Fruit fly (Drosophila melanogaster) whole organism, embryonic: ENCODE data around the gene CG14221.
A peak's percentile ranks its signal among the peaks of the same experiment; 100 is the strongest.

Experiments used
- BEAF-32 ChIP-seq: fragments of 200-800 bp; sonication (Bioruptor generic); optimal IDR thresholded peaks from 3 replicates; lab custom pipeline; 2017; ENCODE audit warnings: missing biosample characterization, missing genetic modification characterization, mild to moderate bottlenecking, moderate library complexity, missing genetic modification reagents
- Bgb ChIP-seq: fragments of 200-800 bp; sonication (Bioruptor generic); IDR thresholded peaks from 2 replicates; pipeline ENCODE4 v1.3.6; 2022; ENCODE audit warnings: missing biosample characterization, missing genetic modification characterization; ENCODE audit not compliant: partially characterized antibody
- CG10565 ChIP-seq: fragments of 200-800 bp; sonication (Bioruptor generic); optimal IDR thresholded peaks from 3 replicates; lab custom pipeline; 2016; ENCODE audit warnings: missing biosample characterization, mild to moderate bottlenecking, missing genetic modification characterization
- CG12104 ChIP-seq: fragments of 200-800 bp; sonication (Bioruptor generic); optimal IDR thresholded peaks from 3 replicates; lab custom pipeline; 2016; ENCODE audit warnings: missing biosample characterization, missing genetic modification characterization
- CG12659 ChIP-seq: fragments of 200-800 bp; sonication (Bioruptor generic); optimal IDR thresholded peaks from 3 replicates; lab custom pipeline; 2017; ENCODE audit warnings: mild to moderate bottlenecking, missing biosample characterization, missing genetic modification reagents, missing genetic modification characterization
- CG13287 ChIP-seq: fragments of 200-800 bp; sonication (Bioruptor generic); IDR thresholded peaks from 2 replicates; pipeline ENCODE4 v1.3.6; 2022; ENCODE audit warnings: missing biosample characterization, missing genetic modification characterization; ENCODE audit not compliant: partially characterized antibody
- CG14710 ChIP-seq: fragments of 200-800 bp; sonication (Bioruptor generic); optimal IDR thresholded peaks from 3 replicates; lab custom pipeline; 2019; ENCODE audit warnings: missing biosample characterization, mild to moderate bottlenecking, missing genetic modification characterization, moderate library complexity
- CG16813 ChIP-seq: fragments of 200-800 bp; sonication (Bioruptor generic); IDR thresholded peaks from 3 replicates; pipeline ENCODE4 v1.3.6; 2022; ENCODE audit warnings: missing biosample characterization, missing genetic modification characterization; ENCODE audit not compliant: partially characterized antibody
- CG2116 ChIP-seq: fragments of 200-800 bp; sonication (Bioruptor generic); optimal IDR thresholded peaks from 3 replicates; lab custom pipeline; 2018; ENCODE audit warnings: missing biosample characterization, mild to moderate bottlenecking, missing genetic modification characterization
- CG2129 ChIP-seq: fragments of 200-800 bp; sonication (Bioruptor generic); IDR thresholded peaks from 2 replicates; pipeline ENCODE4 v1.3.6; 2022; ENCODE audit warnings: missing biosample characterization, missing genetic modification characterization; ENCODE audit not compliant: partially characterized antibody
- CG30431 ChIP-seq: fragments of 200-800 bp; sonication (Bioruptor generic); optimal IDR thresholded peaks from 2 replicates; lab custom pipeline; 2017; ENCODE audit warnings: missing biosample characterization, missing genetic modification characterization
- CG34376 ChIP-seq: fragments of 200-800 bp; sonication (Bioruptor generic); optimal IDR thresholded peaks from 2 replicates; lab custom pipeline; 2018; ENCODE audit warnings: missing biosample characterization, mild to moderate bottlenecking, missing genetic modification characterization
- CG42726 ChIP-seq: fragments of 200-800 bp; sonication (Bioruptor generic); IDR thresholded peaks from 2 replicates; pipeline ENCODE4 v1.3.6; 2022; ENCODE audit warnings: missing biosample characterization, missing genetic modification characterization; ENCODE audit not compliant: partially characterized antibody
- CG6791 ChIP-seq: fragments of 200-800 bp; sonication (Bioruptor generic); IDR thresholded peaks from 3 replicates; pipeline ENCODE4 v1.3.6; 2022; ENCODE audit warnings: missing biosample characterization, missing genetic modification characterization; ENCODE audit not compliant: partially characterized antibody
- CG7357 ChIP-seq: fragments of 200-800 bp; sonication (Bioruptor generic); IDR thresholded peaks from 3 replicates; pipeline ENCODE4 v1.3.6; 2022; ENCODE audit warnings: missing biosample characterization, missing genetic modification characterization
- CG7963 ChIP-seq: fragments of 200-800 bp; sonication (Bioruptor generic); IDR thresholded peaks from 3 replicates; pipeline ENCODE4 v1.3.6; 2022; ENCODE audit warnings: missing biosample characterization, missing genetic modification characterization; ENCODE audit not compliant: partially characterized antibody
- CG9727 ChIP-seq: fragments of 200-800 bp; sonication (Bioruptor generic); optimal IDR thresholded peaks from 3 replicates; lab custom pipeline; 2017; ENCODE audit warnings: missing biosample characterization, mild to moderate bottlenecking, missing genetic modification characterization
- Dref ChIP-seq: fragments of 200-800 bp; sonication (Bioruptor generic); IDR thresholded peaks from 2 replicates; pipeline ENCODE4 v1.3.6; 2022; ENCODE audit warnings: missing biosample characterization, missing genetic modification characterization
- Ets97D ChIP-seq: fragments of 200-800 bp; sonication (Bioruptor generic); optimal IDR thresholded peaks from 3 replicates; lab custom pipeline; 2016; ENCODE audit warnings: missing biosample characterization, missing genetic modification characterization
- MESR4 ChIP-seq: fragments of 200-800 bp; sonication (Bioruptor generic); optimal IDR thresholded peaks from 2 replicates; lab custom pipeline; 2018; ENCODE audit warnings: missing biosample characterization, mild to moderate bottlenecking, missing genetic modification characterization, moderate library complexity
- Myb ChIP-seq: fragments of 200-800 bp; sonication (Bioruptor generic); optimal IDR thresholded peaks from 2 replicates; lab custom pipeline; 2016; ENCODE audit warnings: missing biosample characterization, missing genetic modification characterization
- NFAT ChIP-seq: fragments of 200-800 bp; sonication (Bioruptor generic); IDR thresholded peaks from 2 replicates; pipeline ENCODE4 v1.3.6; 2022; ENCODE audit warnings: missing biosample characterization, missing genetic modification characterization
- NK7.1 ChIP-seq: fragments of 200-800 bp; sonication (Bioruptor generic); optimal IDR thresholded peaks from 3 replicates; lab custom pipeline; 2016; ENCODE audit warnings: missing biosample characterization, missing genetic modification characterization
- Pdp1 ChIP-seq, 2 experiments: fragments of 200-800 bp; sonication (Bioruptor generic); optimal IDR thresholded peaks; 3 replicates each; lab custom pipeline; 2016; ENCODE audit warnings: missing biosample characterization in 2 of 2, missing genetic modification characterization in 2 of 2, mild to moderate bottlenecking in 1 of 2, moderate library complexity in 1 of 2
- Taf1 ChIP-seq: fragments of 200-800 bp; sonication (Bioruptor generic); IDR thresholded peaks from 2 replicates; pipeline ENCODE4 v1.3.6; 2022; ENCODE audit warnings: missing biosample characterization, missing genetic modification characterization
- amos ChIP-seq: fragments of 200-800 bp; sonication (Bioruptor generic); IDR thresholded peaks from 2 replicates; pipeline ENCODE4 v1.3.6; 2022; ENCODE audit warnings: missing biosample characterization, missing genetic modification characterization; ENCODE audit not compliant: partially characterized antibody
- ato ChIP-seq: fragments of 200-800 bp; sonication (Bioruptor generic); IDR thresholded peaks from 2 replicates; pipeline ENCODE4 v1.3.6; 2022; ENCODE audit warnings: missing biosample characterization, missing genetic modification characterization; ENCODE audit not compliant: partially characterized antibody
- bbx ChIP-seq: fragments of 200-800 bp; sonication (Bioruptor generic); IDR thresholded peaks from 2 replicates; pipeline ENCODE4 v1.3.6; 2022; ENCODE audit warnings: missing biosample characterization, missing genetic modification characterization; ENCODE audit not compliant: partially characterized antibody
- chinmo ChIP-seq: fragments of 200-800 bp; sonication (Bioruptor generic); IDR thresholded peaks from 4 replicates; pipeline ENCODE4 v1.3.6; 2022; ENCODE audit warnings: missing biosample characterization, missing genetic modification characterization; ENCODE audit not compliant: partially characterized antibody
- chm ChIP-seq: fragments of 200-800 bp; sonication (Bioruptor generic); IDR thresholded peaks from 2 replicates; pipeline ENCODE4 v1.3.6; 2022; ENCODE audit warnings: missing biosample characterization, missing genetic modification characterization
- croc ChIP-seq: fragments of 200-800 bp; sonication (Bioruptor generic); conservative IDR thresholded peaks from 3 replicates; pipeline ENCODE4 v1.3.6; 2022; ENCODE audit warnings: missing biosample characterization, missing genetic modification characterization
- ftz-f1 ChIP-seq: fragments of 200-800 bp; sonication (Bioruptor generic); optimal IDR thresholded peaks from 2 replicates; lab custom pipeline; 2016; ENCODE audit warnings: missing biosample characterization, missing genetic modification characterization
- hbn ChIP-seq: fragments of 200-800 bp; sonication (Bioruptor generic); IDR thresholded peaks from 2 replicates; pipeline ENCODE4 v1.3.6; 2022; ENCODE audit warnings: missing biosample characterization, missing genetic modification characterization; ENCODE audit not compliant: partially characterized antibody
- her ChIP-seq: fragments of 200-800 bp; sonication (Bioruptor generic); optimal IDR thresholded peaks from 2 replicates; lab custom pipeline; 2016; ENCODE audit warnings: missing biosample characterization, missing genetic modification characterization
- inv ChIP-seq: fragments of 200-800 bp; sonication (Bioruptor generic); IDR thresholded peaks from 2 replicates; pipeline ENCODE4 v1.3.6; 2022; ENCODE audit warnings: missing biosample characterization, missing genetic modification characterization; ENCODE audit not compliant: partially characterized antibody
- knrl ChIP-seq: fragments of 200-800 bp; sonication (Bioruptor generic); IDR thresholded peaks from 3 replicates; pipeline ENCODE4 v1.3.6; 2022; ENCODE audit warnings: missing biosample characterization, missing genetic modification characterization; ENCODE audit not compliant: partially characterized antibody
- mld ChIP-seq: fragments of 200-800 bp; sonication (Bioruptor generic); IDR thresholded peaks from 3 replicates; pipeline ENCODE4 v1.3.6; 2022; ENCODE audit warnings: missing biosample characterization, missing genetic modification characterization; ENCODE audit not compliant: partially characterized antibody
- pfk ChIP-seq: fragments of 200-800 bp; sonication (Bioruptor generic); optimal IDR thresholded peaks from 2 replicates; lab custom pipeline; 2018; ENCODE audit warnings: missing biosample characterization, mild to moderate bottlenecking, missing genetic modification characterization, moderate library complexity
- pzg ChIP-seq: fragments of 200-800 bp; sonication (Bioruptor generic); optimal IDR thresholded peaks from 3 replicates; lab custom pipeline; 2018; ENCODE audit warnings: missing biosample characterization, mild to moderate bottlenecking, missing genetic modification characterization, moderate library complexity
- sc ChIP-seq, 3 experiments: fragments of >200 bp in 2 of 3; fragments of 200-800 bp in 1 of 3; sonication (Bioruptor generic) in 1 of 3; optimal IDR thresholded peaks; 2 replicates in 2 of 3; 3 replicates in 1 of 3; lab custom pipeline; 2017; ENCODE audit warnings: mild to moderate bottlenecking in 1 of 3, missing biosample characterization in 1 of 3, missing genetic modification characterization in 1 of 3, missing genetic modification reagents in 1 of 3
- scrt ChIP-seq: fragments of 200-800 bp; sonication (Bioruptor generic); optimal IDR thresholded peaks from 2 replicates; lab custom pipeline; 2018; ENCODE audit warnings: missing biosample characterization, mild to moderate bottlenecking, missing genetic modification characterization, moderate library complexity
- sna ChIP-seq: fragments of 200-800 bp; sonication (Bioruptor generic); IDR thresholded peaks from 2 replicates; pipeline ENCODE4 v1.3.6; 2022; ENCODE audit warnings: missing biosample characterization, missing genetic modification characterization; ENCODE audit not compliant: partially characterized antibody
- ssp ChIP-seq: fragments of 200-800 bp; sonication (Bioruptor generic); IDR thresholded peaks from 2 replicates; pipeline ENCODE4 v1.3.6; 2022; ENCODE audit warnings: missing biosample characterization, missing genetic modification characterization
- stwl ChIP-seq: fragments of 200-800 bp; sonication (Bioruptor generic); optimal IDR thresholded peaks from 3 replicates; lab custom pipeline; 2018; ENCODE audit warnings: missing biosample characterization, mild to moderate bottlenecking, missing genetic modification characterization, moderate library complexity
- trem ChIP-seq: fragments of 200-800 bp; optimal IDR thresholded peaks from 3 replicates; lab custom pipeline; 2019; ENCODE audit warnings: missing biosample characterization, mild to moderate bottlenecking, missing genetic modification characterization, moderate library complexity
- zen2 ChIP-seq: fragments of 200-800 bp; sonication (Bioruptor generic); IDR thresholded peaks from 3 replicates; pipeline ENCODE4 v1.3.6; 2022; ENCODE audit warnings: missing biosample characterization, missing genetic modification characterization; ENCODE audit not compliant: partially characterized antibody

CG14221 gene

dm6 chrX:19622924-19623323 is 1.9 kb upstream of the CG14221 start, which contains the start of the genes Naa20A and MKP-4 (continued):
- TF ChIP-seq NK7.1 (GFP tag; lab: Kevin White, UChicago) (no peak), CG7357 (GFP tag; lab: Robert Waterston, UW) (no peak), chinmo (peak; percentile 69; the same call in 1 of the 4 replicates), croc (GFP tag; lab: Robert Waterston, UW) (no peak), Myb (peak; percentile 16), ssp (GFP tag; lab: Robert Waterston, UW) (peak; percentile 15; the same call in 1 of the 2 replicates), sna (GFP tag; lab: Robert Waterston, UW) (peak; percentile 71; the same call in 1 of the 2 replicates), pfk (GFP tag; lab: Kevin White, UChicago) (peak; percentile 23), CG9727 (GFP tag; lab: Kevin White, UChicago) (no peak), trem (tag; lab: Kevin White, UChicago) (peak; percentile 26), CG6791 (peak; percentile 68), amos (GFP tag; lab: Robert Waterston, UW) (peak; percentile 81), ftz-f1 (GFP tag; lab: Kevin White, UChicago) (peak; percentile 68), zen2 (GFP tag; lab: Robert Waterston, UW) (peak; percentile 76), Dref (GFP tag; lab: Robert Waterston, UW) (peak; percentile 87), stwl (peak; percentile 48), pzg (GFP tag; lab: Kevin White, UChicago) (peak; percentile 77), her (peak; percentile 38), CG14710 (tag; lab: Kevin White, UChicago) (peak; percentile 16), CG34376 (GFP tag; lab: Kevin White, UChicago) (peak; percentile 14), CG30431 (GFP tag; lab: Kevin White, UChicago) (no peak), Pdp1 (GFP tag; optimal IDR thresholded peaks at IDR 0.05; lab: Kevin White, UChicago) (no peak), inv (GFP tag; lab: Robert Waterston, UW) (peak; percentile 55; the same call in 1 of the 2 replicates), CG12104 (no peak), Bgb (GFP tag; lab: Robert Waterston, UW) (peak; percentile 77; the same call in 1 of the 2 replicates), CG42726 (peak; percentile 46; the same call in 1 of the 2 replicates), NFAT (GFP tag; lab: Robert Waterston, UW) (0 out of 2 replicates have a peak, but pooled peaks have one; percentile 14), Ets97D (GFP tag; lab: Kevin White, UChicago) (peak; percentile 49), CG12659 (GFP tag; lab: Kevin White, UChicago) (peak; percentile 36), CG10565 (GFP tag; lab: Kevin White, UChicago) (no peak), knrl (GFP tag; lab: Robert Waterston, UW) (peak; percentile 68), chm (GFP tag; lab: Robert Waterston, UW) (peak; percentile 37; the same call in 1 of the 2 replicates), bbx (GFP tag; lab: Robert Waterston, UW) (peak; percentile 76), CG2129 (GFP tag; lab: Robert Waterston, UW) (peak; percentile 28; the same call in 1 of the 2 replicates), hbn (GFP tag; lab: Robert Waterston, UW) (peak; percentile 67), MESR4 (GFP tag; lab: Kevin White, UChicago) (peak; percentile 81), mld (GFP tag; lab: Robert Waterston, UW) (peak; percentile 76; the same call in 2 of the 3 replicates)

- TF ChIP-seq ato (GFP tag; lab: Robert Waterston, UW) (peak; percentile 21; the same call in 1 of the 2 replicates), CG7963 (GFP tag; lab: Robert Waterston, UW) (peak; percentile 69), pfk (GFP tag; lab: Kevin White, UChicago) (peak; percentile 28), CG13287 (GFP tag; lab: Robert Waterston, UW) (peak; percentile 67), scrt (GFP tag; lab: Kevin White, UChicago) (no peak), CG2116 (peak; percentile 89), Bgb (GFP tag; lab: Robert Waterston, UW) (peak; percentile 47), CG6791 (peak; percentile 77), Taf1 (GFP tag; lab: Robert Waterston, UW) (no peak), sc (optimal IDR thresholded peaks at IDR 0.05; lab: Kevin White, UChicago) (no peak), sc (GFP tag; optimal IDR thresholded peaks at IDR 0.05; lab: Kevin White, UChicago) (no peak), CG16813 (GFP tag; lab: Robert Waterston, UW) (peak; percentile 45; the same call in 1 of the 3 replicates), BEAF-32 (GFP tag; lab: Kevin White, UChicago) (peak; percentile 55)
Observed at dm6 chrX:19618183-19618740, 2.8 kb downstream of the CG14221 start, which contains the start of the genes Pstk and Tim9b. Gene Pstk, minus strand, starts transcription at chrX:19618537. Gene Tim9b, minus strand, starts transcription at chrX:19618537.
